Worm (Caenorhabditis elegans) whole organism, L1 larva: Measurements from ENCODE around the gene F53C3.6.

Experiments
- C04F5.9 ChIP-seq: sonication (generic microtip); optimal IDR thresholded peaks from 2 replicates; lab custom pipeline; 2016; ENCODE audit warnings: missing genetic modification characterization, missing compliant biosample characterization
- C16A3.4 ChIP-seq: fragments of 150-350 bp; optimal IDR thresholded peaks from 2 replicates; lab custom pipeline; 2014; ENCODE audit warnings: missing biosample characterization, missing genetic modification characterization
- Y116A8C.19 ChIP-seq: sonication (generic microtip); optimal IDR thresholded peaks from 2 replicates; lab custom pipeline; 2016; ENCODE audit warnings: missing compliant biosample characterization, missing genetic modification characterization, borderline replicate concordance
- aha-1 ChIP-seq: fragments of 150-350 bp; optimal IDR thresholded peaks from 2 replicates; lab custom pipeline; 2014; ENCODE audit warnings: missing biosample characterization, missing genetic modification characterization
- alr-1 ChIP-seq: fragments of 200-800 bp; sonication (Bioruptor generic); optimal IDR thresholded peaks from 2 replicates; lab custom pipeline; 2018; ENCODE audit warnings: borderline replicate concordance, mild to moderate bottlenecking, missing genetic modification characterization, missing compliant biosample characterization
- ceh-8 ChIP-seq: fragments of 200-800 bp; sonication (Bioruptor generic); optimal IDR thresholded peaks from 2 replicates; lab custom pipeline; 2018; ENCODE audit warnings: mild to moderate bottlenecking, missing genetic modification characterization, moderate library complexity, missing compliant biosample characterization
- ceh-82 ChIP-seq, 3 experiments: fragments of 150-350 bp in 1 of 3; sonication (generic microtip) in 2 of 3; optimal IDR thresholded peaks; 2 replicates each; lab custom pipeline; 2014 to 2017; ENCODE audit warnings: missing biosample characterization in 3 of 3, missing genetic modification characterization in 3 of 3
- ces-1 ChIP-seq: fragments of 150-350 bp; optimal IDR thresholded peaks from 2 replicates; lab custom pipeline; 2014; ENCODE audit warnings: missing biosample characterization, missing genetic modification reagents, missing genetic modification characterization
- dpl-1 ChIP-seq, 3 experiments: fragments of 150-350 bp in 2 of 3; sonication (generic microtip) in 1 of 3; optimal IDR thresholded peaks; 2 replicates each; lab custom pipeline; 2014 to 2017; ENCODE audit warnings: missing biosample characterization in 3 of 3, missing genetic modification characterization in 3 of 3, missing genetic modification reagents in 3 of 3
- dsc-1 ChIP-seq: sonication (generic microtip); optimal IDR thresholded peaks from 2 replicates; lab custom pipeline; 2016; ENCODE audit warnings: mild to moderate bottlenecking, missing genetic modification characterization, missing compliant biosample characterization
- efl-1 ChIP-seq, 4 experiments: fragments of 150-350 bp; optimal IDR thresholded peaks in 3 of 4; peaks in 1 of 4; 1 replicate in 1 of 4; 2 replicates in 3 of 4; lab custom pipeline; 2014; ENCODE audit warnings: missing biosample characterization in 2 of 4, missing genetic modification characterization in 2 of 4, missing genetic modification reagents in 2 of 4
- egl-27 ChIP-seq, 2 experiments: fragments of 150-350 bp in 1 of 2; sonication (generic microtip); optimal IDR thresholded peaks; 3 replicates each; lab custom pipeline; 2017 to 2018; ENCODE audit warnings: missing biosample characterization in 2 of 2, missing genetic modification characterization in 2 of 2, missing genetic modification reagents in 2 of 2
- fkh-4 ChIP-seq: sonication (generic microtip); optimal IDR thresholded peaks from 2 replicates; lab custom pipeline; 2016; ENCODE audit warnings: missing compliant biosample characterization, missing genetic modification characterization, borderline replicate concordance
- hpl-2 ChIP-seq: fragments of 150-350 bp; optimal IDR thresholded peaks from 2 replicates; lab custom pipeline; 2014; ENCODE audit warnings: missing biosample characterization, missing genetic modification reagents, missing genetic modification characterization
- irx-1 ChIP-seq: sonication (generic microtip); optimal IDR thresholded peaks from 2 replicates; lab custom pipeline; 2016; ENCODE audit warnings: missing genetic modification characterization, missing compliant biosample characterization
- jun-1 ChIP-seq: fragments of 150-350 bp; optimal IDR thresholded peaks from 2 replicates; lab custom pipeline; 2014; ENCODE audit warnings: missing biosample characterization, missing genetic modification reagents, missing genetic modification characterization
- lin-14 ChIP-seq: fragments of 200-800 bp; sonication (Bioruptor generic); optimal IDR thresholded peaks from 2 replicates; lab custom pipeline; 2018; ENCODE audit warnings: mild to moderate bottlenecking, missing genetic modification characterization, moderate library complexity, missing compliant biosample characterization
- lin-15B ChIP-seq: fragments of 150-350 bp; sonication (generic microtip); optimal IDR thresholded peaks from 3 replicates; lab custom pipeline; 2014; ENCODE audit warnings: missing biosample characterization, missing genetic modification characterization
- lin-35 ChIP-seq, 2 experiments: fragments of 150-350 bp; optimal IDR thresholded peaks; 2 replicates each; lab custom pipeline; 2014; ENCODE audit warnings: missing biosample characterization in 2 of 2, missing genetic modification characterization in 2 of 2, missing genetic modification reagents in 2 of 2
- lin-39 ChIP-seq: fragments of 150-350 bp; optimal IDR thresholded peaks from 2 replicates; lab custom pipeline; 2014; ENCODE audit warnings: missing biosample characterization, missing genetic modification reagents, missing genetic modification characterization
- mef-2 ChIP-seq: fragments of 150-350 bp; optimal IDR thresholded peaks from 2 replicates; lab custom pipeline; 2014; ENCODE audit warnings: missing biosample characterization, missing genetic modification characterization
- mep-1 ChIP-seq: fragments of 150-350 bp; optimal IDR thresholded peaks from 2 replicates; lab custom pipeline; 2014; ENCODE audit warnings: missing biosample characterization, missing genetic modification characterization
- nhr-237 ChIP-seq: fragments of 150-350 bp; optimal IDR thresholded peaks from 2 replicates; lab custom pipeline; 2014; ENCODE audit warnings: missing biosample characterization, missing genetic modification characterization
- nhr-28 ChIP-seq: fragments of 150-350 bp; optimal IDR thresholded peaks from 2 replicates; lab custom pipeline; 2014; ENCODE audit warnings: missing biosample characterization, missing genetic modification characterization
- nhr-47 ChIP-seq: sonication (generic microtip); optimal IDR thresholded peaks from 2 replicates; lab custom pipeline; 2016; ENCODE audit warnings: mild to moderate bottlenecking, missing genetic modification characterization, moderate library complexity, missing compliant biosample characterization
- nhr-85 ChIP-seq: sonication (generic microtip); peaks from one replicate; lab custom pipeline; 2016; ENCODE audit warnings: missing genetic modification characterization, inconsistent platforms, missing compliant biosample characterization
- nhr-90 ChIP-seq: sonication (generic microtip); optimal IDR thresholded peaks from 2 replicates; lab custom pipeline; 2016; ENCODE audit warnings: mild to moderate bottlenecking, missing genetic modification characterization, missing compliant biosample characterization; ENCODE audit not compliant: poor library complexity
- pag-3 ChIP-seq: sonication (generic microtip); optimal IDR thresholded peaks from 2 replicates; lab custom pipeline; 2017; ENCODE audit warnings: missing genetic modification characterization, mild to moderate bottlenecking, missing compliant biosample characterization, antibody characterized with exemption, borderline replicate concordance; ENCODE audit not compliant: insufficient read depth
- pax-3 ChIP-seq: fragments of 200-800 bp; sonication (Bioruptor generic); optimal IDR thresholded peaks from 2 replicates; lab custom pipeline; 2018; ENCODE audit warnings: mild to moderate bottlenecking, missing genetic modification characterization, moderate library complexity, missing compliant biosample characterization
- pqm-1 ChIP-seq: sonication (generic microtip); optimal IDR thresholded peaks from 3 replicates; lab custom pipeline; 2017; ENCODE audit warnings: missing biosample characterization, missing genetic modification characterization
- snu-23 ChIP-seq: sonication (generic microtip); optimal IDR thresholded peaks from 2 replicates; lab custom pipeline; 2016; ENCODE audit warnings: missing genetic modification characterization, missing compliant biosample characterization
- sup-37 ChIP-seq: fragments of 200-800 bp; sonication (Bioruptor generic); optimal IDR thresholded peaks from 2 replicates; lab custom pipeline; 2018; ENCODE audit warnings: mild to moderate bottlenecking, missing genetic modification characterization, missing compliant biosample characterization
- tbx-2 ChIP-seq: sonication (generic microtip); optimal IDR thresholded peaks from 2 replicates; lab custom pipeline; 2016; ENCODE audit warnings: missing genetic modification characterization, missing compliant biosample characterization
- unc-130 ChIP-seq: fragments of 150-350 bp; optimal IDR thresholded peaks from 2 replicates; lab custom pipeline; 2017; ENCODE audit warnings: missing biosample characterization, missing genetic modification characterization, inconsistent platforms
- unc-86 ChIP-seq: sonication (generic microtip); optimal IDR thresholded peaks from 2 replicates; lab custom pipeline; 2016; ENCODE audit warnings: missing genetic modification characterization, missing compliant biosample characterization
- ztf-11 ChIP-seq, 2 experiments: sonication (generic microtip); optimal IDR thresholded peaks; 2 replicates each; lab custom pipeline; 2016 to 2017; ENCODE audit warnings: missing genetic modification characterization in 2 of 2, missing biosample characterization in 1 of 2, missing compliant biosample characterization in 1 of 2
- ztf-4 ChIP-seq: fragments of 150-350 bp; optimal IDR thresholded peaks from 2 replicates; lab custom pipeline; 2014; ENCODE audit warnings: missing biosample characterization, missing genetic modification characterization

F53C3.6 gene

DNA sequence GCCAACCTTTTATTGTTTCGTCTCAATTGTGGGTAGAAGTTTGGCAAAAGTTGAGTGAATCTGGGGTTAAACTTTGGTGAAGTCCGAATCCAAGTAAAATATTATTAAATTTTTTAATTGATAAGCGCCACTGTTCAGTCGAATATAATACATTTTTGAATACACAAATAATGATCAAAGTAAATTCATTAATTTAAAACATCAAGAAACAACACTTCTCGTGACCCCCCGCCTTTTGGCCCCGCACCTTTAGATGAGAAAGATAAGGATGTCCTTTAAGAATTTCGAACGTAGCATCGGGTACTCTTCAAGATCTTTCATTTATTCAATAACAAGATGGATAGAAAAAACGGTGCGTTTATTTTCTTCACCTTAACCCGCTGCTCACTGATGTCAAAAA lies 45.3 kb upstream of the F53C3.6 start, which contains the start of gene nhr-257:
Gene nhr-257, plus strand, starts transcription at position 301 of the 400 bp plus-strand sequence.
- TF ChIP-seq C16A3.4: no peak
- peak; percentile 49 for TF ChIP-seq nhr-85 (tag; lab: Kevin White, UChicago)
- TF ChIP-seq, all 84 proteins: peak for 1

DNA sequence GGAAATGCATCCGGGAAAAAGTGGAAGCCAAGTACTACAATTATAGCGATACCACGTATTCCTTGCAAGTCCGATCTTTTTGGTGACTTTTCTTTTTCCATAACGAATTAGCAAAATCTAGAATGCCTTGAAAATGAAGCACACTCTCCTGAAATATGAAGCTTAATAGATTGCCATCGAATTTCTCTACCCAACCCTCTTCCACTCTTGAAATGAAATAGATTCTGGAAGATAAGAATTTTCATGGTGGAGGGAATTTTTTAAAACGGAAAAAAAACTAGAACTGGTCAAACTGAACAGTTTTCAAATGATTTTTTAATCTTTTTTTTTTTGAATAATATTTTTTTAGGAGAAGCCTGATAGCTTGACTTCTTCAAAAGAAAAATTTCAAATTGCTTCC lies 37.1 kb upstream of the F53C3.6 start, which contains the start of gene oac-11:
Gene oac-11, minus strand, starts transcription at position 101 of the 400 bp plus-strand sequence.
- TF ChIP-seq pax-3 (tag; lab: Kevin White, UChicago) (no peak), nhr-90 (tag; lab: Kevin White, UChicago) (no peak), efl-1 (optimal IDR thresholded peaks at IDR 0.05; lab: Kevin White, UChicago) (no peak), efl-1 (GFP tag; optimal IDR thresholded peaks at IDR 0.05 in 1 of 2; lab: Kevin White, UChicago) (peak in 1 of 2 experiments; percentile 61)

DNA sequence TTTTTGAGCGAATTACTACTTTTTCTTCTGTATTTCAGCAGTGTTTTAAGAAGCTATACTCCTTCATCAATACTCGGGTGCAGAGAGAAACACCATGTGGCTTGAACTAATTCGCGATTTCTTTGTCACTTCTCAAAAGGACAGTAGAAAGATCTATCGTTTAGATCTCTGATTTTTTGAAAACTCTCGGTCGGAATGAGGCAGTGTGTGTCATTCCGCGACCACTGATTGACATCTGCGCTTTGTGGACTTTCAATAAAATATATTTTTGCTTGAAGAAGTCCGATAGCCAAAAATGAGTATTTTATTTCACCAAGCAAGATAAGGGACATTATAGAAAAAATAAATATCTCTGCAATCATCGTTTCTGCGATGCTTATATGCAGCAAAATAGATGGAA lies 35.9 kb upstream of the F53C3.6 start:
- TF ChIP-seq lin-39 (tag; lab: Kevin White, UChicago): no peak
- no peak for TF ChIP-seq mep-1 (tag; lab: Kevin White, UChicago)
- TF ChIP-seq dpl-1 (GFP tag; optimal IDR thresholded peaks at IDR 0.05; lab: Kevin White, UChicago): no peak
- no peak for TF ChIP-seq ces-1
- no peak for TF ChIP-seq unc-130
- TF ChIP-seq Y116A8C.19 (tag; lab: Kevin White, UChicago): no peak
- TF ChIP-seq ztf-11 (tag; optimal IDR thresholded peaks at IDR 0.05; lab: Kevin White, UChicago): no peak
- no peak for TF ChIP-seq nhr-47 (tag; lab: Kevin White, UChicago)
- TF ChIP-seq pag-3 (tag; lab: Kevin White, UChicago): no peak
- TF ChIP-seq lin-14 (GFP tag; lab: Kevin White, UChicago): no peak
- TF ChIP-seq snu-23 (GFP tag; lab: Kevin White, UChicago): no peak
- TF ChIP-seq unc-86 (tag; lab: Kevin White, UChicago): no peak
- TF ChIP-seq dsc-1 (tag; lab: Kevin White, UChicago): no peak
- TF ChIP-seq egl-27 (tag; optimal IDR thresholded peaks at IDR 0.05; lab: Kevin White, UChicago): no peak
- TF ChIP-seq ztf-4 (tag; lab: Kevin White, UChicago): no peak
- TF ChIP-seq jun-1 (tag; lab: Kevin White, UChicago): no peak
- TF ChIP-seq nhr-28: no peak
- TF ChIP-seq ceh-8: no peak
- TF ChIP-seq, all 84 proteins: peak for 0

DNA sequence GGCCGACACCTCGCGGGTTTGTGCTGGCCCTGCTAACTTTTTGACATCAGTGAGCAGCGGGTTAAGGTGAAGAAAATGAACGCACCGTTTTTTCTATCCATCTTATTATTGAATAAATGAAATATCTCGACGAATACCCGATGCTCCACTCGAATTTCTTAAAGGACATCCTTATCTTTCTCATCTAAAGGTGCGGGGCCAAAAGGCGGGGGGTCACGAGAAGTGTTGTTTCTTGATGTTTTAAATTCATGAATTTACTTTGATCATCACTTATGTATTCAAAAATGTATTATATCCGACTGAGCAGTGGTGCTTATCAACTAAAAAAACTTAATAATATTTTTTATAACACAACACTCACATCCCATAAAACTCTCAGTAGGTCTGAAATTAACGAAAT lies 33.3 kb upstream of the F53C3.6 start, which contains the start of gene nhr-261:
Gene nhr-261, minus strand, starts transcription at position 101 of the 400 bp plus-strand sequence.
- no peak for TF ChIP-seq mef-2
- TF ChIP-seq ceh-82 (tag; optimal IDR thresholded peaks at IDR 0.05; lab: Kevin White, UChicago): no peak
- TF ChIP-seq nhr-85 (tag; lab: Kevin White, UChicago): no peak
- no peak for TF ChIP-seq lin-14 (GFP tag; lab: Kevin White, UChicago)
- no peak for TF ChIP-seq ces-1
- no peak for TF ChIP-seq aha-1
- TF ChIP-seq lin-15B (tag; lab: Kevin White, UChicago): no peak
- TF ChIP-seq pqm-1 (tag; lab: Kevin White, UChicago): no peak
- TF ChIP-seq fkh-4: no peak
- TF ChIP-seq nhr-237 (tag; lab: Kevin White, UChicago): no peak
- no peak for TF ChIP-seq alr-1 (tag; lab: Kevin White, UChicago)
- no peak for TF ChIP-seq lin-35 (GFP tag; optimal IDR thresholded peaks at IDR 0.05; lab: Kevin White, UChicago)

DNA sequence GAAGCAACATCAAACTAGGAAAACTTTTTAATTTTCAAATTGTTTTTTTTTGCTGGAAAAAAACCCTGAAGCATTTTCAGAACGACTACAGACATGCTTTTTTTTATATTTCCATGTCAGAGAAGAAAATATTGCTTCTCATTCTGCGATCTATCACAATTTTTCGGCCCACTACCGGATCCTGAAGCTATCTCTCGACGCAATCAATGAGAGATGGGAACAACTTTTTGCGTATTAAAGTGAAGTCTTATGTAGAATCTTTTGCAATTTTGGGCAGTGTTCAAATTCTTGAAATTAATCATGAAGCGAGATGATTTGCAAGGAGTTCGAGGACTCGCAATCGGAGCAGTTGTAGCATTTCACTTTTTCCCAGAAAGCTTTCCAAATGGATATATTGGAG lies 28.3 kb upstream of the F53C3.6 start, which contains the start of gene oac-10:
Gene oac-10, plus strand, starts transcription at position 301 of the 400 bp plus-strand sequence.
- TF ChIP-seq hpl-2 (GFP tag; lab: Kevin White, UChicago) (no peak), sup-37 (no peak), irx-1 (tag; lab: Kevin White, UChicago) (no peak), C04F5.9 (no peak), tbx-2 (tag; lab: Kevin White, UChicago) (no peak)
